Worm (Caenorhabditis elegans): ENCODE measurements around the gene srlf-30.

The srlf-30 gene

DNA sequence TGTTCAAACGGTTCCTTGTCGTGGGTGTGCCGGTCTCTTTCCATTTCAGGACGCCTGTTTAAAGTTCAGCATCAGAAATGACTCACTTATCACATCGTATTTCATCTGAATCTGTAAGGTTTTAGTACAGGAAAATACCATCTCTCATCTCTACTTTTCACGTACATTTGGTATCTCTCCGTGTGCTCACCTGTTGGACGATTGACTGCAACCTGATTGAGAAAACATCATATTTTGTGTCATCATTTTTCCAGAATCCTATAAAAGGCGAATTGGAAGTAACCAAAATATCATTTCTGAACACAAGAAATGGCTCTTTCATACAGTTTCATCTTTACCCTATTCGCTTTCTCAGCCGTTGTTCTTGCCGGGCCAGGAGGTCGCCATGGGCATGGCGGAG, at the start of gene srlf-30:
Gene srlf-30 (plus strand): TSS at position 301 of the 400 bp plus-strand sequence.
- TF ChIP-seq him-1 (tag; optimal IDR thresholded peaks at IDR 0.05) = no peak
- no peak for TF ChIP-seq W03F9.2 (tag; optimal IDR thresholded peaks at IDR 0.05)
- no peak for TF ChIP-seq dao-5 (tag; optimal IDR thresholded peaks at IDR 0.05)

DNA sequence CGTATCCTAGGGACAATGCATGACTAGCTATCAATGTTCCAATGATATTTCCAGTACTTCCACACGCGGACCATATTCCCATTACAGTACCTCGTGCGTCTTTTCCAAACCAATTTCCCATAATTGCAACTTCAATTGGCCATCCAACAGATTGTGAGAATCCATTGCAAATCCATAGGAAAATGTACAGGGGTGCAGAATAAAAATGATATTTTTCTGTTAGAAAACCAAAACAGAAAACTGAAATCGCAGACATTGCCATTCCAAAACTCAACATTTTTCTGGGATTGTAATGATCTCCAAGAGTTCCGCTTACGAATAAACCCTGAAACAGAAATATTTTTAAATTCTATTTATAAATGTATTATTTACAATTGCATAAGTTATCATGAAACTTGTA, 49.0 kb upstream of the srlf-30 start:
- TF ChIP-seq him-1 (tag; optimal IDR thresholded peaks at IDR 0.05) (no peak), dao-5 (tag; optimal IDR thresholded peaks at IDR 0.05) (no peak), W03F9.2 (tag; optimal IDR thresholded peaks at IDR 0.05) (no peak)

ce11 chrIV:10851833-10852232, 48.4 kb upstream of the srlf-30 start, which contains the start of gene T11G6.4:
TSS of gene T11G6.4 (minus strand) at chrIV:10851933.
- TF ChIP-seq W03F9.2 (tag; optimal IDR thresholded peaks at IDR 0.05) (no peak), dao-5 (tag; optimal IDR thresholded peaks at IDR 0.05) (no peak)

DNA sequence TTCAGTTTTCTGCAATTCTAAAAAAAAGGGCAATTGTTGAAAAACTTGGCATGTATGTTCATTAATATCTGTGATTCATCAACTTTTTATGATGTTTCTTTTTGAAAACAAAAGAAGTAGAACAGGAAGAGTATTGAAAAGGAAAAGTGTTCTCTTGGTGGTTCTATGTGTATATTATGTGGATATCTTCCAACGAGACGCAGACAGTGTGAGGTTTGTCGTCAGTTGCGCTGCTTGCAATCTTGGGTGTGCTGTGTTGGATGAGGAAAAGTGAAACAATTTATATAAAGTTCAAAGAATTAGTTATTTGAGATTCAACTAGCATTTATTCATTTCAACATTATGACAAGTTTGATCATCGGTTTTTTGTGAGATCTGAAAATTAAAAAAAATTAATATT, 47.8 kb upstream of the srlf-30 start:
- no peak for TF ChIP-seq W03F9.2 (tag; optimal IDR thresholded peaks at IDR 0.05)
- TF ChIP-seq him-1 (tag; optimal IDR thresholded peaks at IDR 0.05) = no peak
- no peak for TF ChIP-seq dao-5 (tag; optimal IDR thresholded peaks at IDR 0.05)

DNA sequence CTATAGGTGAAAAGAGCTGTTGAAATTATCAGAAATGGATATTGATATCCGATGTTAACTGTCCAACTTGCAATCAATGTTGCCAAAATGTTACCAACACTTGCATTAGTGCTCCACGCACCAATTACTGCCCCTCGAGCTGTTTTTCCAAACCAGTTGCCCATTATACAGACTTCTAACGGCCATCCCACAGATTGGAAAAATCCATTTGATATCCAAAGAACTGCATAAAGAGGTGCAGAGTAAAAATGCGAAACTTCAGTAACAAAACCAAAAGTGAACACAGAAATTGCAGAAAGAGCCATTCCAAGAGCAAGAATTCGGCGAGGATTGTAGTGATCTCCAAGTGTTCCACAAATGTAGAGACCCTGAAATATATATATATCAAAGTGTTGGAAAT, 46.1 kb upstream of the srlf-30 start:
- no peak for TF ChIP-seq him-1 (tag; optimal IDR thresholded peaks at IDR 0.05)
- no peak for TF ChIP-seq dao-5 (tag; optimal IDR thresholded peaks at IDR 0.05)
- TF ChIP-seq W03F9.2 (tag; optimal IDR thresholded peaks at IDR 0.05) = no peak

DNA sequence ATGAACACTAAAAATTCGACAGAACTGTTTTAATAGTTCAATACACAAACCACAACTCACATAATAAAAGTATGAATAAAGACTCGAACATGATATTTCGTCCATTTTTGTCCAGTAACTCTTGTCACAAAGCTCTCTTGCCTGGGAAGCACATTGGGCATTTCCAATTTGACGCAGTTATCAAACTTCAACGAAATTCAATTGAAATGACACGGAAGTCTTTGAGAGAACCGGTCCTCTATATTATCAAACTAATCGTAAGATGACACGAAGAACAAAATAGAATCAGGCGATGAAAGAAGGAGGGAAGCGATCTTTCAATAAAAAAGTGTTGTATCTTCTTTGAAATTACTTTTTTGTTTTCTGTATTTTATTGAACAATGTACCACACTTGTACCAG, 45.1 kb upstream of the srlf-30 start, which contains the start of gene T11G6.3:
Gene T11G6.3 (minus strand): TSS at position 189 of the 400 bp plus-strand sequence.
- TF ChIP-seq dao-5 (tag; optimal IDR thresholded peaks at IDR 0.05) = no peak
- no peak for TF ChIP-seq W03F9.2 (tag; optimal IDR thresholded peaks at IDR 0.05)

ce11 chrIV:10855946-10856345, 44.2 kb upstream of the srlf-30 start:
- TF ChIP-seq W03F9.2 (tag; optimal IDR thresholded peaks at IDR 0.05) (no peak), dao-5 (tag; optimal IDR thresholded peaks at IDR 0.05) (no peak), him-1 (tag; optimal IDR thresholded peaks at IDR 0.05) (no peak)

DNA sequence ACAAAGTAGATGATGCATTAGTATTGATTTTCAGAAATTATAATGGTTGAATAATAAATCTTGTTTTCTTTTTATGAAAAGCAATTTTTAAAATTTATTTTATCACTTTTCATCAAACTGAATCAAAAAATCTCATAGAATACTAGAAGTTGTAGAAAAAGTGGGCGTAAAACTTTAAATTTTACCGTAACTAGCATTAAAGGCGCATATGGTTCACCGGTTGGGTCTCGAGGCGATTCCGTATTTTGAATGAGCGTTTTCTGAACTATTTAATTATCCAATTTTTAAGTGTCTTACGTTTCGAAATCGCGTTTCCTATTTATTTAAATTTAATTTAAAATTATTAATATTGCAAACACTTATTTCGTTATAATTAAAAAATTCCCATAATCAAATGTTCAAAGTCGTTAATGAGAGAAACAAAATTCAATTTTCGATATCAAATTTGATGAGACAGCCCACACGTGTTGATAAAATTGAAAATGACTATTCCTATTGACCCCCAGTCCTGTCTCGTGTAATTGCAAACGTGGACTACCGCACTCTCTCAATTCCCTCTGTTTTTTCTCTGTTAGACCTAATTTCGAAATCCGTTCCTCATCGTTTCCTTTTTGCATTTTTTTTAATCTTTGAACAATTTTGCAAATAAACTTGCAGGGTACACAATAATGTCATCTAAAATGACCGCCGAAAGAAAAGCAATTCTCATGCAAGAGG, 41.7 kb upstream of the srlf-30 start, which contains the start of the genes T11G6.2 and hars-1:
Gene T11G6.2 (minus strand): TSS at position 197 of the 717 bp plus-strand sequence.
Gene hars-1 (plus strand): TSS at position 658 of the 717 bp plus-strand sequence.
- TF ChIP-seq W03F9.2 (tag; optimal IDR thresholded peaks at IDR 0.05) (peak; percentile 31), dao-5 (tag; optimal IDR thresholded peaks at IDR 0.05) (no peak)

ce11 chrIV:10861102-10861501, 39.1 kb upstream of the srlf-30 start, which contains the start of gene rbm-22:
TSS of gene rbm-22 (plus strand) at chrIV:10861402.
- TF ChIP-seq dao-5 (tag; optimal IDR thresholded peaks at IDR 0.05) (no peak), him-1 (tag; optimal IDR thresholded peaks at IDR 0.05) (no peak), W03F9.2 (tag; optimal IDR thresholded peaks at IDR 0.05) (no peak)

DNA sequence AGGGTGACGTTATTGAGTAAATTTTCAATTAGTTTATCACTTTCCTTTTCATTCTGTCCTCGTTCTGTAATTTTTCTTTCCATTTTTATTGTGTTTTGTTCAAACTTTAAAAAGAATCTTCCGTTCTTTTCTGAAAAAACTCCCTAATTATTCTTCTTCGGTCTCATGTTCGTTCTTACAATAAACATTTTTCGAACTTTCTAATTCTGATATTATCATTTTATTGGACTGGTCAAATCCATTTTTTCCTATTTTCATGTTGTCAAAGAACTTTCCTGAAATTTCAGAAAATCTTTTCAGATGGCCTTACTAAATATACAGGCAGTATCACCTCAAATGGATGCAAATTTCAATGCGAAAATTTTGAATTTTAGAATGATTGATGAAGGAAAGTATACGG, 36.2 kb upstream of the srlf-30 start, which contains the start of gene nish-1:
Gene nish-1 (plus strand): TSS at position 301 of the 400 bp plus-strand sequence.
- TF ChIP-seq dao-5 (tag; optimal IDR thresholded peaks at IDR 0.05) (no peak), W03F9.2 (tag; optimal IDR thresholded peaks at IDR 0.05) (no peak), him-1 (tag; optimal IDR thresholded peaks at IDR 0.05) (no peak)

ce11 chrIV:10867370-10868146, 32.6 kb upstream of the srlf-30 start:
- no peak for TF ChIP-seq W03F9.2 (tag; optimal IDR thresholded peaks at IDR 0.05)
- no peak for TF ChIP-seq dao-5 (tag; optimal IDR thresholded peaks at IDR 0.05)
- no peak for TF ChIP-seq him-1 (tag; optimal IDR thresholded peaks at IDR 0.05)

ce11 chrIV:10868629-10869251, 31.4 kb upstream of the srlf-30 start, which contains the start of gene F13E9.11:
TSS of gene F13E9.11 (minus strand) at chrIV:10869135.
- TF ChIP-seq W03F9.2 (tag; optimal IDR thresholded peaks at IDR 0.05) (no peak), him-1 (tag; optimal IDR thresholded peaks at IDR 0.05) (no peak), dao-5 (tag; optimal IDR thresholded peaks at IDR 0.05) (no peak)

DNA sequence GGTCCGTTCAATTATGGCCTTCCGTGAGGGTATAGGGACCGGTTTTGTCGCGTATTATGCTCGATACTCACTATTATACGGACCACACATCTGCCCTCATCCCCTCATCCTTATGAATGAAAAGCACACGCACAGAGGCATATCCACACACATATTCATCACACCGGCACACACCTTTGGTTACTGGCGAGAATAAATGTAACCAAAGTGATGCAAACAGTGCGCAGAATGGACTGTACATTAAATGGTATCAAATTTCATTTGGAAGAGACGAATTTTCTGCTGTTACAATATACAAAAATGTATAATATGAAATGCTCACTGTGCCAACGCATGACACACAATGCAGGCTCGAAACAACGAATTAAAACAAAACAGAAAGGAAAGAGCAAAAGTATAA, 30.5 kb upstream of the srlf-30 start:
- TF ChIP-seq him-1 (tag; optimal IDR thresholded peaks at IDR 0.05) = no peak
- no peak for TF ChIP-seq dao-5 (tag; optimal IDR thresholded peaks at IDR 0.05)
- TF ChIP-seq W03F9.2 (tag; optimal IDR thresholded peaks at IDR 0.05) = no peak
